Worm (Caenorhabditis elegans) whole organism, late embryonic: ENCODE measurements around the gene abhd-5.1.

Source experiments
- ama-1 ChIP-seq: fragments of 150-350 bp; optimal IDR thresholded peaks from 2 replicates; lab custom pipeline; 2014
- ceh-31 ChIP-seq: sonication (generic microtip); optimal IDR thresholded peaks from 2 replicates; lab custom pipeline; 2016; ENCODE audit warnings: missing genetic modification characterization, missing compliant biosample characterization
- elt-2 ChIP-seq: sonication (generic microtip); optimal IDR thresholded peaks from 2 replicates; lab custom pipeline; 2016; ENCODE audit warnings: missing genetic modification reagents, missing genetic modification characterization, missing compliant biosample characterization
- ets-4 ChIP-seq: sonication (generic microtip); optimal IDR thresholded peaks from 2 replicates; lab custom pipeline; 2016; ENCODE audit warnings: missing genetic modification characterization, missing compliant biosample characterization
- eyg-1 ChIP-seq: sonication (generic microtip); optimal IDR thresholded peaks from 2 replicates; lab custom pipeline; 2016; ENCODE audit warnings: missing genotype, missing genetic modification characterization, missing compliant biosample characterization
- hlh-8 ChIP-seq: sonication (generic microtip); optimal IDR thresholded peaks from 2 replicates; lab custom pipeline; 2016; ENCODE audit warnings: missing genotype, missing genetic modification characterization, missing compliant biosample characterization
- nfya-1 ChIP-seq: sonication (generic microtip); optimal IDR thresholded peaks from 2 replicates; lab custom pipeline; 2017; ENCODE audit warnings: missing genetic modification characterization, mild to moderate bottlenecking, missing compliant biosample characterization, antibody characterized with exemption, moderate library complexity
- pha-2 ChIP-seq: sonication (generic microtip); optimal IDR thresholded peaks from 2 replicates; lab custom pipeline; 2017; ENCODE audit warnings: mild to moderate bottlenecking, missing genetic modification characterization, missing compliant biosample characterization
- pha-4 ChIP-seq: fragments of 150-350 bp; optimal IDR thresholded peaks from 2 replicates; lab custom pipeline; 2018; ENCODE audit warnings: missing biosample characterization, missing genetic modification reagents, missing genetic modification characterization

DNA sequence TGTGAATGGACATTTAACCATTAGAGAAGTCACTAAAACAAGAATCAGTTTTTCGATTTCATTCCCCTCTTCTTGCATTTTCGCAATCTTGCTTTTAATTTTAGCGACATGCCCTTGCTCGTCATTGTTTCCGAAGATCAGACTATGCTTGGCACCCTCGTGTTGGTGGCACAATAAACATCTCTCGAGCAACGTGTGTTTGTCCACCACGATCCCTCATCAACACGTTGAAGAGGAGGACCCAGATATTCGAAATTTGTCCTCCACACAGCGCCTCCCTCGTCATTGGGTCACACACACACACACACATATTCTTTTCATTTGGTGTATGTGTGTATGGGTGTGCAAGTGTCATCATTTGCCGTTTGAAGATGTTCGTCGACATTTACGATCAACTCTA lies 17.9 kb downstream of the abhd-5.1 start, which contains the start of gene srd-32:
- TF ChIP-seq ceh-31 (tag; lab: Kevin White, UChicago) (no peak), eyg-1 (tag; lab: Kevin White, UChicago) (no peak), elt-2 (tag; lab: Kevin White, UChicago) (no peak), pha-2 (tag; lab: Kevin White, UChicago) (no peak), nfya-1 (tag; lab: Kevin White, UChicago) (no peak), hlh-8 (no peak), pha-4 (tag; lab: Kevin White, UChicago) (no peak), ets-4 (tag; lab: Kevin White, UChicago) (no peak), ama-1 (lab: Kevin White, UChicago) (no peak)
